Worm (Caenorhabditis elegans) whole organism, young adult: Measurements from ENCODE around the gene clec-84.

Experiments used
- F10E7.11 ChIP-seq: sonication (generic microtip); optimal IDR thresholded peaks from 2 replicates; lab custom pipeline; 2017; ENCODE audit warnings: mild to moderate bottlenecking, missing genetic modification characterization, moderate library complexity, missing compliant biosample characterization
- F37B4.10 ChIP-seq: fragments of 200-800 bp; sonication (Bioruptor generic); IDR thresholded peaks from 2 replicates; pipeline ENCODE4 v1.3.6; 2022; ENCODE audit warnings: missing genetic modification characterization, missing compliant biosample characterization
- F39B2.1 ChIP-seq: fragments of 200-800 bp; sonication (Bioruptor generic); IDR thresholded peaks from 2 replicates; pipeline ENCODE4 v1.3.6; 2022; ENCODE audit warnings: missing genetic modification reagents, missing genetic modification characterization, missing compliant biosample characterization
- F49E8.2 ChIP-seq: sonication (generic microtip); optimal IDR thresholded peaks from 3 replicates; lab custom pipeline; 2017; ENCODE audit warnings: missing genetic modification characterization, mild to moderate bottlenecking, missing compliant biosample characterization, antibody characterized with exemption, moderate library complexity; ENCODE audit not compliant: insufficient read depth
- F57C9.4 ChIP-seq: sonication (generic microtip); optimal IDR thresholded peaks from 2 replicates; lab custom pipeline; 2017; ENCODE audit warnings: mild to moderate bottlenecking, missing genetic modification characterization, missing compliant biosample characterization
- K12H6.12 ChIP-seq: fragments of 200-800 bp; sonication (Bioruptor generic); optimal IDR thresholded peaks from 2 replicates; lab custom pipeline; 2018; ENCODE audit warnings: mild to moderate bottlenecking, missing genetic modification characterization, missing compliant biosample characterization
- T26A5.8 ChIP-seq: sonication (generic microtip); optimal IDR thresholded peaks from 2 replicates; lab custom pipeline; 2016; ENCODE audit warnings: missing genetic modification characterization, missing compliant biosample characterization
- Y53G8AR.9 ChIP-seq: fragments of 200-800 bp; sonication (Bioruptor generic); conservative IDR thresholded peaks from 2 replicates; pipeline ENCODE4 v1.3.6; 2022; ENCODE audit warnings: missing genetic modification reagents, missing genetic modification characterization, missing compliant biosample characterization
- Y79H2A.3 ChIP-seq: fragments of 200-800 bp; sonication (Bioruptor generic); conservative IDR thresholded peaks from 2 replicates; pipeline ENCODE4 v1.3.6; 2022; ENCODE audit warnings: missing genetic modification reagents, missing genetic modification characterization, missing compliant biosample characterization
- akir-1 ChIP-seq: fragments of 200-800 bp; sonication (Bioruptor generic); optimal IDR thresholded peaks from 2 replicates; lab custom pipeline; 2018; ENCODE audit warnings: mild to moderate bottlenecking, missing genetic modification characterization, moderate library complexity, missing compliant biosample characterization
- aptf-3 ChIP-seq: fragments of 200-800 bp; sonication (Bioruptor generic); IDR thresholded peaks from 2 replicates; pipeline ENCODE4 v1.3.6; 2022; ENCODE audit warnings: missing genetic modification characterization, missing compliant biosample characterization
- ccch-3 ChIP-seq: fragments of 200-800 bp; sonication (Bioruptor generic); optimal IDR thresholded peaks from 2 replicates; lab custom pipeline; 2018; ENCODE audit warnings: mild to moderate bottlenecking, missing genetic modification characterization, missing compliant biosample characterization
- dpl-1 ChIP-seq: fragments of 150-350 bp; optimal IDR thresholded peaks from 2 replicates; lab custom pipeline; 2014; ENCODE audit warnings: missing biosample characterization, missing genetic modification reagents, missing genetic modification characterization
- egrh-3 ChIP-seq: fragments of 200-800 bp; sonication (Bioruptor generic); IDR thresholded peaks from 2 replicates; pipeline ENCODE4 v1.3.6; 2022; ENCODE audit warnings: missing genetic modification reagents, missing genetic modification characterization, missing compliant biosample characterization
- fkh-3 ChIP-seq: sonication (generic microtip); optimal IDR thresholded peaks from 2 replicates; lab custom pipeline; 2016; ENCODE audit warnings: mild to moderate bottlenecking, missing genetic modification characterization, missing compliant biosample characterization
- hlh-12 ChIP-seq: sonication (generic microtip); optimal IDR thresholded peaks from 2 replicates; lab custom pipeline; 2016; ENCODE audit warnings: missing genetic modification characterization, missing compliant biosample characterization
- hmg-1.2 ChIP-seq: fragments of 200-800 bp; sonication (Bioruptor generic); IDR thresholded peaks from 2 replicates; pipeline ENCODE4 v1.3.6; 2022; ENCODE audit warnings: missing genetic modification reagents, missing genetic modification characterization, missing compliant biosample characterization
- hsf-1 ChIP-seq: fragments of 200-800 bp; sonication (Bioruptor generic); IDR thresholded peaks from 2 replicates; pipeline ENCODE4 v1.3.6; 2022; ENCODE audit warnings: missing genetic modification reagents, missing genetic modification characterization, missing compliant biosample characterization
- lin-54 ChIP-seq: fragments of 200-800 bp; sonication (Bioruptor generic); optimal IDR thresholded peaks from 2 replicates; lab custom pipeline; 2018; ENCODE audit warnings: mild to moderate bottlenecking, missing genetic modification characterization, missing compliant biosample characterization
- lir-1 ChIP-seq: fragments of 200-800 bp; sonication (Bioruptor generic); conservative IDR thresholded peaks from 2 replicates; pipeline ENCODE4 v1.3.6; 2022; ENCODE audit warnings: missing genetic modification reagents, missing genetic modification characterization, missing compliant biosample characterization
- lsy-27 ChIP-seq: sonication (generic microtip); optimal IDR thresholded peaks from 2 replicates; lab custom pipeline; 2017; ENCODE audit warnings: missing genetic modification characterization, mild to moderate bottlenecking, missing compliant biosample characterization, antibody characterized with exemption, missing genotype, borderline replicate concordance; ENCODE audit not compliant: insufficient read depth
- mcd-1 ChIP-seq: fragments of 200-800 bp; sonication (Bioruptor generic); IDR thresholded peaks from 2 replicates; pipeline ENCODE4 v1.3.6; 2022; ENCODE audit warnings: missing genetic modification reagents, missing genetic modification characterization, missing compliant biosample characterization
- nfya-1 ChIP-seq: sonication (generic microtip); optimal IDR thresholded peaks from 2 replicates; lab custom pipeline; 2017; ENCODE audit warnings: antibody characterized with exemption, missing compliant biosample characterization, missing genetic modification characterization, borderline replicate concordance; ENCODE audit not compliant: insufficient read depth
- nfya-2 ChIP-seq: fragments of 200-800 bp; sonication (Bioruptor generic); IDR thresholded peaks from 2 replicates; pipeline ENCODE4 v1.3.6; 2022; ENCODE audit warnings: missing genetic modification reagents, missing genetic modification characterization, missing compliant biosample characterization
- nhr-120 ChIP-seq: fragments of 200-800 bp; sonication (Bioruptor generic); IDR thresholded peaks from 2 replicates; pipeline ENCODE4 v1.3.6; 2022; ENCODE audit warnings: missing genetic modification characterization, missing compliant biosample characterization
- nhr-80 ChIP-seq: sonication (generic microtip); optimal IDR thresholded peaks from 2 replicates; lab custom pipeline; 2016; ENCODE audit warnings: missing genetic modification characterization, missing compliant biosample characterization
- snpc-1.3 ChIP-seq: sonication (generic microtip); optimal IDR thresholded peaks from 2 replicates; lab custom pipeline; 2017; ENCODE audit warnings: missing genetic modification characterization, mild to moderate bottlenecking, missing compliant biosample characterization, antibody characterized with exemption, moderate library complexity, missing genotype, missing genetic modification reagents; ENCODE audit not compliant: insufficient read depth
- sptf-2 ChIP-seq: fragments of 200-800 bp; sonication (Bioruptor generic); optimal IDR thresholded peaks from 2 replicates; lab custom pipeline; 2018; ENCODE audit warnings: mild to moderate bottlenecking, missing genetic modification characterization, missing compliant biosample characterization
- zfh-2 ChIP-seq: fragments of 200-800 bp; sonication (Bioruptor generic); conservative IDR thresholded peaks from 2 replicates; pipeline ENCODE4 v1.3.6; 2022; ENCODE audit warnings: missing genetic modification reagents, missing genetic modification characterization, missing compliant biosample characterization
- zim-3 ChIP-seq: sonication (generic microtip); optimal IDR thresholded peaks from 2 replicates; lab custom pipeline; 2017; ENCODE audit warnings: mild to moderate bottlenecking, missing genetic modification characterization, moderate library complexity, missing compliant biosample characterization
- ztf-26 ChIP-seq: sonication (generic microtip); optimal IDR thresholded peaks from 2 replicates; lab custom pipeline; 2017; ENCODE audit warnings: missing genetic modification characterization, missing compliant biosample characterization
- ztf-6 ChIP-seq: fragments of 200-800 bp; sonication (Bioruptor generic); IDR thresholded peaks from 2 replicates; pipeline ENCODE4 v1.3.6; 2022; ENCODE audit warnings: missing genetic modification reagents, missing genetic modification characterization, missing compliant biosample characterization

The clec-84 gene

ce11 chrIV:2885260-2885659 is 43.0 kb downstream of the clec-84 start:
- TF ChIP-seq akir-1 (no peak), F49E8.2 (tag; lab: Kevin White, UChicago) (no peak), fkh-3 (tag; lab: Kevin White, UChicago) (no peak), Y79H2A.3 (GFP tag; lab: Robert Waterston, UW) (no peak), nfya-1 (tag; lab: Kevin White, UChicago) (no peak), hmg-1.2 (no peak), ccch-3 (GFP tag; lab: Kevin White, UChicago) (no peak), ztf-26 (tag; lab: Kevin White, UChicago) (no peak), sptf-2 (no peak), aptf-3 (GFP tag; lab: Robert Waterston, UW) (no peak)
- TF ChIP-seq, all 124 proteins: peak for 0

- TF ChIP-seq sptf-2 (no peak), F39B2.1 (GFP tag; lab: Robert Waterston, UW) (no peak), hlh-12 (no peak), nfya-2 (GFP tag; lab: Robert Waterston, UW) (no peak), Y53G8AR.9 (GFP tag; lab: Robert Waterston, UW) (no peak), hmg-1.2 (no peak), nhr-80 (tag; lab: Kevin White, UChicago) (no peak), lir-1 (GFP tag; lab: Robert Waterston, UW) (no peak), snpc-1.3 (tag; lab: Kevin White, UChicago) (no peak)
- TF ChIP-seq, all 124 proteins: peak for 0
Observed at ce11 chrIV:2886655-2887054, 44.4 kb downstream of the clec-84 start, which contains the start of gene dml-1. TSS of gene dml-1 (plus strand) at chrIV:2886955.

ce11 chrIV:2887245-2887644 is 45.0 kb downstream of the clec-84 start:
- TF ChIP-seq Y79H2A.3 (GFP tag; lab: Robert Waterston, UW) (no peak), F10E7.11 (tag; lab: Kevin White, UChicago) (no peak), mcd-1 (GFP tag; lab: Robert Waterston, UW) (0 out of 2 replicates have a peak, but pooled peaks have one; percentile 18), K12H6.12 (tag; lab: Kevin White, UChicago) (no peak), egrh-3 (peak; percentile 22; the same call in 1 of the 2 replicates), lsy-27 (tag; lab: Kevin White, UChicago) (no peak), hsf-1 (GFP tag; lab: Robert Waterston, UW) (peak; percentile 15; the same call in 1 of the 2 replicates), F37B4.10 (GFP tag; lab: Robert Waterston, UW) (0 out of 2 replicates have a peak, but pooled peaks have one; percentile 11), zfh-2 (GFP tag; lab: Robert Waterston, UW) (peak; percentile 77), lin-54 (GFP tag; lab: Kevin White, UChicago) (no peak), dpl-1 (GFP tag; lab: Kevin White, UChicago) (no peak), F57C9.4 (tag; lab: Kevin White, UChicago) (no peak), nhr-120 (no peak)

- no peak for TF ChIP-seq T26A5.8 (tag; lab: Kevin White, UChicago)
- TF ChIP-seq mcd-1 (GFP tag; lab: Robert Waterston, UW) = 0 out of 2 replicates have a peak, but pooled peaks have one; percentile 25
- peak; percentile 29 for TF ChIP-seq zim-3 (tag; lab: Kevin White, UChicago)
- TF ChIP-seq zfh-2 (GFP tag; lab: Robert Waterston, UW) = peak; percentile 90
- TF ChIP-seq ztf-6 (GFP tag; lab: Robert Waterston, UW) = no peak
- peak; percentile 78; the same call in 1 of the 2 replicates for TF ChIP-seq egrh-3
- TF ChIP-seq, all 124 proteins: peak for 4
Observed at ce11 chrIV:2888496-2889101, 46.3 kb downstream of the clec-84 start.
